Fruit fly (Drosophila melanogaster) whole organism, embryonic: ENCODE results near the gene CG6094.
A peak's percentile ranks its signal among the peaks of the same experiment; 100 is the strongest.

Experiments
- Atf-2 ChIP-seq: fragments of 200-800 bp; sonication (Bioruptor generic); optimal IDR thresholded peaks from 2 replicates; lab custom pipeline; 2016; ENCODE audit warnings: missing biosample characterization, missing genetic modification characterization
- Bgb ChIP-seq: fragments of 200-800 bp; sonication (Bioruptor generic); IDR thresholded peaks from 2 replicates; pipeline ENCODE4 v1.3.6; 2022; ENCODE audit warnings: missing biosample characterization, missing genetic modification characterization; ENCODE audit not compliant: partially characterized antibody
- CG1024 ChIP-seq: fragments of 200-800 bp; sonication (Bioruptor generic); IDR thresholded peaks from 2 replicates; pipeline ENCODE4 v1.3.6; 2022; ENCODE audit warnings: missing biosample characterization, missing genetic modification characterization
- CG10321 ChIP-seq: fragments of 200-800 bp; sonication (Bioruptor generic); IDR thresholded peaks from 2 replicates; pipeline ENCODE4 v1.3.6; 2022; ENCODE audit warnings: missing biosample characterization, missing genetic modification characterization
- CG10979 ChIP-seq: fragments of 200-800 bp; sonication (Bioruptor generic); optimal IDR thresholded peaks from 2 replicates; lab custom pipeline; 2018; ENCODE audit warnings: missing biosample characterization, mild to moderate bottlenecking, missing genetic modification characterization, moderate library complexity
- CG11085 ChIP-seq: fragments of 200-800 bp; sonication (Bioruptor generic); IDR thresholded peaks from 2 replicates; pipeline ENCODE4 v1.3.6; 2022; ENCODE audit warnings: missing biosample characterization, missing genetic modification characterization
- CG11398 ChIP-seq: fragments of 200-800 bp; sonication (Bioruptor generic); optimal IDR thresholded peaks from 2 replicates; lab custom pipeline; 2016; ENCODE audit warnings: missing biosample characterization, missing genetic modification characterization
- CG11504 ChIP-seq: fragments of 200-800 bp; sonication (Bioruptor generic); optimal IDR thresholded peaks from 3 replicates; lab custom pipeline; 2019; ENCODE audit warnings: missing biosample characterization, mild to moderate bottlenecking, missing genetic modification characterization, moderate library complexity
- CG12155 ChIP-seq: fragments of 200-800 bp; sonication (Bioruptor generic); optimal IDR thresholded peaks from 3 replicates; lab custom pipeline; 2016; ENCODE audit warnings: missing biosample characterization, missing genetic modification characterization
- CG2712 ChIP-seq: fragments of 200-800 bp; optimal IDR thresholded peaks from 3 replicates; lab custom pipeline; 2019; ENCODE audit warnings: missing biosample characterization, mild to moderate bottlenecking, missing genetic modification characterization, moderate library complexity
- CG3163 ChIP-seq: fragments of 200-800 bp; sonication (Bioruptor generic); optimal IDR thresholded peaks from 3 replicates; lab custom pipeline; 2016; ENCODE audit warnings: missing biosample characterization, missing genetic modification characterization
- CG3995 ChIP-seq: fragments of 200-800 bp; sonication (Bioruptor generic); optimal IDR thresholded peaks from 3 replicates; lab custom pipeline; 2016; ENCODE audit warnings: missing biosample characterization, missing genetic modification characterization
- CG8359 ChIP-seq: fragments of 200-800 bp; sonication (Bioruptor generic); optimal IDR thresholded peaks from 2 replicates; lab custom pipeline; 2017; ENCODE audit warnings: missing biosample characterization, mild to moderate bottlenecking, missing genetic modification characterization, borderline replicate concordance
- CG8478 ChIP-seq: fragments of >200 bp; optimal IDR thresholded peaks from 2 replicates; lab custom pipeline; 2018
- CG8944 ChIP-seq: fragments of 200-800 bp; sonication (Bioruptor generic); optimal IDR thresholded peaks from 3 replicates; lab custom pipeline; 2016; ENCODE audit warnings: missing biosample characterization, missing genetic modification characterization
- Dbx ChIP-seq: fragments of 200-800 bp; sonication (Bioruptor generic); IDR thresholded peaks from 3 replicates; pipeline ENCODE4 v1.3.6; 2022; ENCODE audit warnings: missing biosample characterization, missing genetic modification characterization
- Dek ChIP-seq: fragments of 200-800 bp; sonication (Bioruptor generic); optimal IDR thresholded peaks from 3 replicates; lab custom pipeline; 2019; ENCODE audit warnings: missing biosample characterization, mild to moderate bottlenecking, missing genetic modification characterization, moderate library complexity
- Dll ChIP-seq: fragments of 200-800 bp; sonication (Bioruptor generic); IDR thresholded peaks from 4 replicates; pipeline ENCODE4 v1.3.6; 2022; ENCODE audit warnings: missing biosample characterization, missing genetic modification characterization; ENCODE audit not compliant: partially characterized antibody
- Doc3 ChIP-seq: fragments of 200-800 bp; sonication (Bioruptor generic); IDR thresholded peaks from 3 replicates; pipeline ENCODE4 v1.3.6; 2022; ENCODE audit warnings: missing biosample characterization, missing genetic modification characterization; ENCODE audit not compliant: partially characterized antibody
- HmgZ ChIP-seq: fragments of 200-800 bp; sonication (Bioruptor generic); optimal IDR thresholded peaks from 2 replicates; lab custom pipeline; 2018; ENCODE audit warnings: missing biosample characterization, mild to moderate bottlenecking, missing genetic modification characterization
- Hr3 ChIP-seq: fragments of 200-800 bp; sonication (Bioruptor generic); optimal IDR thresholded peaks from 3 replicates; lab custom pipeline; 2016; ENCODE audit warnings: missing biosample characterization, missing genetic modification characterization
- Hr51 ChIP-seq, 2 experiments: fragments of 200-800 bp; sonication (Bioruptor generic); optimal IDR thresholded peaks; 2 replicates in 1 of 2; 3 replicates in 1 of 2; lab custom pipeline; 2016 to 2018; ENCODE audit warnings: missing biosample characterization in 2 of 2, missing genetic modification characterization in 2 of 2, mild to moderate bottlenecking in 1 of 2, moderate library complexity in 1 of 2
- MBD-R2 ChIP-seq: fragments of 200-800 bp; sonication (Bioruptor generic); IDR thresholded peaks from 2 replicates; pipeline ENCODE4 v1.3.6; 2022; ENCODE audit warnings: missing biosample characterization, missing genetic modification characterization
- MESR4 ChIP-seq: fragments of 200-800 bp; sonication (Bioruptor generic); optimal IDR thresholded peaks from 2 replicates; lab custom pipeline; 2018; ENCODE audit warnings: missing biosample characterization, mild to moderate bottlenecking, missing genetic modification characterization, moderate library complexity
- TFAM ChIP-seq: fragments of 200-800 bp; sonication (Bioruptor generic); optimal IDR thresholded peaks from 2 replicates; lab custom pipeline; 2017; ENCODE audit warnings: missing biosample characterization, missing genetic modification characterization, inconsistent platforms
- Taf1 ChIP-seq: fragments of 200-800 bp; sonication (Bioruptor generic); IDR thresholded peaks from 2 replicates; pipeline ENCODE4 v1.3.6; 2022; ENCODE audit warnings: missing biosample characterization, missing genetic modification characterization
- Xrp1 ChIP-seq: fragments of 200-800 bp; sonication (Bioruptor generic); IDR thresholded peaks from 2 replicates; pipeline ENCODE4 v1.3.6; 2022; ENCODE audit warnings: missing biosample characterization, missing genetic modification characterization
- ash1 ChIP-seq: fragments of 200-800 bp; sonication (Bioruptor generic); optimal IDR thresholded peaks from 2 replicates; lab custom pipeline; 2018; ENCODE audit warnings: missing biosample characterization, mild to moderate bottlenecking, missing genetic modification characterization
- bab2 ChIP-seq: fragments of 200-800 bp; sonication (Bioruptor generic); optimal IDR thresholded peaks from 2 replicates; lab custom pipeline; 2016; ENCODE audit warnings: missing biosample characterization, missing genetic modification characterization
- bbx ChIP-seq: fragments of 200-800 bp; sonication (Bioruptor generic); IDR thresholded peaks from 2 replicates; pipeline ENCODE4 v1.3.6; 2022; ENCODE audit warnings: missing biosample characterization, missing genetic modification characterization; ENCODE audit not compliant: partially characterized antibody
- bsh ChIP-seq, 2 experiments: fragments of 200-800 bp; sonication (Bioruptor generic); optimal IDR thresholded peaks; 2 replicates each; lab custom pipeline; 2017 to 2018; ENCODE audit warnings: mild to moderate bottlenecking in 2 of 2, missing biosample characterization in 2 of 2, missing genetic modification characterization in 2 of 2, moderate library complexity in 1 of 2
- dan ChIP-seq: fragments of 200-800 bp; sonication (Bioruptor generic); IDR thresholded peaks from 2 replicates; pipeline ENCODE4 v1.3.6; 2022; ENCODE audit warnings: missing biosample characterization, missing genetic modification characterization
- dmrt99B ChIP-seq: fragments of 200-800 bp; sonication (Bioruptor generic); optimal IDR thresholded peaks from 2 replicates; lab custom pipeline; 2018; ENCODE audit warnings: missing biosample characterization, mild to moderate bottlenecking, missing genetic modification characterization, moderate library complexity
- dysf ChIP-seq: fragments of 200-800 bp; sonication (Bioruptor generic); IDR thresholded peaks from 3 replicates; pipeline ENCODE4 v1.3.6; 2022; ENCODE audit warnings: missing biosample characterization, missing genetic modification characterization
- fd102C ChIP-seq: fragments of 200-800 bp; sonication (Bioruptor generic); optimal IDR thresholded peaks from 2 replicates; lab custom pipeline; 2018; ENCODE audit warnings: missing biosample characterization, mild to moderate bottlenecking, missing genetic modification characterization, moderate library complexity
- fd64A ChIP-seq: fragments of 200-800 bp; sonication (Bioruptor generic); optimal IDR thresholded peaks from 3 replicates; lab custom pipeline; 2018; ENCODE audit warnings: missing biosample characterization, mild to moderate bottlenecking, missing genetic modification characterization
- gsb-n ChIP-seq: fragments of 200-800 bp; sonication (Bioruptor generic); optimal IDR thresholded peaks from 3 replicates; lab custom pipeline; 2018; ENCODE audit warnings: missing biosample characterization, mild to moderate bottlenecking, missing genetic modification characterization
- jing ChIP-seq: fragments of 200-800 bp; sonication (Bioruptor generic); optimal IDR thresholded peaks from 2 replicates; lab custom pipeline; 2018; ENCODE audit warnings: missing biosample characterization, mild to moderate bottlenecking, missing genetic modification characterization
- kni ChIP-seq: fragments of 200-800 bp; sonication (Bioruptor generic); optimal IDR thresholded peaks from 3 replicates; lab custom pipeline; 2017; ENCODE audit warnings: mild to moderate bottlenecking, missing biosample characterization, missing genetic modification reagents, missing genetic modification characterization
- maf-S ChIP-seq: fragments of 200-800 bp; sonication (Bioruptor generic); optimal IDR thresholded peaks from 2 replicates; lab custom pipeline; 2016; ENCODE audit warnings: missing biosample characterization, missing genetic modification characterization
- sc ChIP-seq, 3 experiments: fragments of >200 bp in 2 of 3; fragments of 200-800 bp in 1 of 3; sonication (Bioruptor generic) in 1 of 3; optimal IDR thresholded peaks; 2 replicates in 2 of 3; 3 replicates in 1 of 3; lab custom pipeline; 2017; ENCODE audit warnings: mild to moderate bottlenecking in 1 of 3, missing biosample characterization in 1 of 3, missing genetic modification characterization in 1 of 3, missing genetic modification reagents in 1 of 3
- scrt ChIP-seq: fragments of 200-800 bp; sonication (Bioruptor generic); optimal IDR thresholded peaks from 2 replicates; lab custom pipeline; 2018; ENCODE audit warnings: missing biosample characterization, mild to moderate bottlenecking, missing genetic modification characterization, moderate library complexity
- sens ChIP-seq: fragments of 200-800 bp; sonication (Bioruptor generic); peaks from one replicate; lab custom pipeline; 2016; ENCODE audit warnings: missing biosample characterization, missing genetic modification characterization
- sens-2 ChIP-seq: fragments of 200-800 bp; sonication (Bioruptor generic); IDR thresholded peaks from 2 replicates; pipeline ENCODE4 v1.3.6; 2022; ENCODE audit warnings: missing biosample characterization, missing genetic modification characterization
- sr ChIP-seq: fragments of 200-800 bp; sonication (Bioruptor generic); IDR thresholded peaks from 3 replicates; pipeline ENCODE4 v1.3.6; 2022; ENCODE audit warnings: missing biosample characterization, missing genetic modification characterization
- ssp ChIP-seq: fragments of 200-800 bp; sonication (Bioruptor generic); IDR thresholded peaks from 2 replicates; pipeline ENCODE4 v1.3.6; 2022; ENCODE audit warnings: missing biosample characterization, missing genetic modification characterization
- tap ChIP-seq: fragments of 200-800 bp; optimal IDR thresholded peaks from 3 replicates; lab custom pipeline; 2019; ENCODE audit warnings: missing biosample characterization, mild to moderate bottlenecking, missing genetic modification characterization, moderate library complexity
- toy ChIP-seq: fragments of 200-800 bp; sonication (Bioruptor generic); IDR thresholded peaks from 2 replicates; pipeline ENCODE4 v1.3.6; 2022; ENCODE audit warnings: missing biosample characterization, missing genetic modification characterization
- trh ChIP-seq: fragments of 200-800 bp; sonication (Bioruptor generic); optimal IDR thresholded peaks from 2 replicates; lab custom pipeline; 2016; ENCODE audit warnings: missing biosample characterization, missing genetic modification characterization
- zen2 ChIP-seq: fragments of 200-800 bp; sonication (Bioruptor generic); IDR thresholded peaks from 3 replicates; pipeline ENCODE4 v1.3.6; 2022; ENCODE audit warnings: missing biosample characterization, missing genetic modification characterization; ENCODE audit not compliant: partially characterized antibody

CG6094 gene

dm6 chr2L:10474268-10474678 is 32.6 kb upstream of the CG6094 start, which contains the start of gene RluA-1 (continued):
- TF ChIP-seq sr, result peak; percentile 91
- peak; percentile 82 for TF ChIP-seq CG1024 (GFP tag; lab: Robert Waterston, UW)
- TF ChIP-seq ssp (GFP tag; lab: Robert Waterston, UW), result peak; percentile 95
- peak; percentile 96 for TF ChIP-seq scrt
- TF ChIP-seq Hr51 (GFP tag; optimal IDR thresholded peaks at IDR 0.05; lab: Kevin White, UChicago), result peak; percentile 97 to 100
- peak; percentile 98 for TF ChIP-seq jing (GFP tag; lab: Kevin White, UChicago)
- peak; percentile 99 for TF ChIP-seq sens (GFP tag; lab: Kevin White, UChicago)
- no peak for TF ChIP-seq sc (optimal IDR thresholded peaks at IDR 0.05; lab: Kevin White, UChicago)
- TF ChIP-seq sc (GFP tag; optimal IDR thresholded peaks at IDR 0.05; lab: Kevin White, UChicago), result peak; percentile 99
- peak; percentile 99 for TF ChIP-seq Dek (tag; lab: Kevin White, UChicago)
- no peak for TF ChIP-seq zen2 (GFP tag; lab: Robert Waterston, UW)
- TF ChIP-seq maf-S (GFP tag; lab: Kevin White, UChicago), result peak; percentile 87
- peak; percentile 76 for TF ChIP-seq CG3163
- TF ChIP-seq CG3995 (GFP tag; lab: Kevin White, UChicago), result peak; percentile 66
- TF ChIP-seq HmgZ (tag; lab: Kevin White, UChicago), result peak; percentile 99
- peak; percentile 100 for TF ChIP-seq CG2712 (tag; lab: Kevin White, UChicago)
- peak; percentile 88 for TF ChIP-seq MESR4 (GFP tag; lab: Kevin White, UChicago)
- TF ChIP-seq CG10321 (GFP tag; lab: Robert Waterston, UW), result peak; percentile 91
- peak; percentile 100 for TF ChIP-seq Xrp1 (GFP tag; lab: Robert Waterston, UW)
- TF ChIP-seq Bgb, result peak; percentile 53
- TF ChIP-seq Dbx (GFP tag; lab: Robert Waterston, UW), result peak; percentile 90
- TF ChIP-seq TFAM (GFP tag; lab: Kevin White, UChicago), result peak; percentile 95
- TF ChIP-seq CG11398 (GFP tag; lab: Kevin White, UChicago), result peak; percentile 87
- peak; percentile 61; the same call in 3 of the 4 replicates for TF ChIP-seq Dll (GFP tag; lab: Robert Waterston, UW)
- peak; percentile 100 for TF ChIP-seq dysf (GFP tag; lab: Robert Waterston, UW)
- TF ChIP-seq gsb-n (tag; lab: Kevin White, UChicago), result peak; percentile 100
- peak; percentile 96 for TF ChIP-seq fd102C (GFP tag; lab: Kevin White, UChicago)
- TF ChIP-seq CG11504, result peak; percentile 96
- peak; percentile 99 for TF ChIP-seq tap (tag; lab: Kevin White, UChicago)
- TF ChIP-seq CG8359, result peak; percentile 96
- peak; percentile 98 for TF ChIP-seq toy (GFP tag; lab: Robert Waterston, UW)
- peak; percentile 98 for TF ChIP-seq sens-2 (GFP tag; lab: Robert Waterston, UW)
- peak; percentile 99 for TF ChIP-seq dmrt99B (tag; lab: Kevin White, UChicago)
- peak; percentile 87 for TF ChIP-seq ash1
- TF ChIP-seq CG12155 (GFP tag; lab: Kevin White, UChicago), result peak; percentile 97
- TF ChIP-seq Doc3 (GFP tag; lab: Robert Waterston, UW), result peak; percentile 56; the same call in 2 of the 3 replicates
- peak; percentile 99 for TF ChIP-seq Hr3 (GFP tag; lab: Kevin White, UChicago)
- peak; percentile 94 to 100 for TF ChIP-seq bsh (GFP tag; optimal IDR thresholded peaks at IDR 0.05; lab: Kevin White, UChicago)
- TF ChIP-seq Atf-2 (GFP tag; lab: Kevin White, UChicago), result peak; percentile 95
- peak; percentile 96 for TF ChIP-seq bab2 (GFP tag; lab: Kevin White, UChicago)
- TF ChIP-seq MBD-R2, result peak; percentile 73
- peak; percentile 88 for TF ChIP-seq CG8944 (GFP tag; lab: Kevin White, UChicago)
- TF ChIP-seq fd64A, result peak; percentile 98
- peak; percentile 97 for TF ChIP-seq dan (GFP tag; lab: Robert Waterston, UW)
- peak; percentile 94 for TF ChIP-seq kni
- peak; percentile 52; the same call in 1 of the 2 replicates for TF ChIP-seq bbx (GFP tag; lab: Robert Waterston, UW)
- peak; percentile 93 for TF ChIP-seq Taf1 (GFP tag; lab: Robert Waterston, UW)
- no peak for TF ChIP-seq CG8478
- TF ChIP-seq CG11085 (GFP tag; lab: Robert Waterston, UW), result peak; percentile 98
- peak; percentile 98 for TF ChIP-seq trh (GFP tag; lab: Kevin White, UChicago)
- TF ChIP-seq CG10979 (tag; lab: Kevin White, UChicago), result peak; percentile 99
